Worm (Caenorhabditis elegans) whole organism, L3 larva: ENCODE measurements around the gene fbxa-154.

Experiments
- R02D3.7 ChIP-seq: fragments of 150-350 bp; optimal IDR thresholded peaks from 2 replicates; lab custom pipeline; 2014; ENCODE audit warnings: missing biosample characterization, missing genetic modification characterization
- egl-27 ChIP-seq: sonication (generic microtip); optimal IDR thresholded peaks from 4 replicates; lab custom pipeline; 2017; ENCODE audit warnings: missing biosample characterization, missing genetic modification reagents, missing genetic modification characterization
- mdl-1 ChIP-seq: fragments of 150-350 bp; optimal IDR thresholded peaks from 2 replicates; lab custom pipeline; 2014; ENCODE audit warnings: missing biosample characterization, missing genetic modification characterization
- sea-2 ChIP-seq: fragments of 150-350 bp; sonication (generic microtip); optimal IDR thresholded peaks from 4 replicates; lab custom pipeline; 2014; ENCODE audit warnings: missing biosample characterization, missing genetic modification reagents, missing genetic modification characterization

DNA sequence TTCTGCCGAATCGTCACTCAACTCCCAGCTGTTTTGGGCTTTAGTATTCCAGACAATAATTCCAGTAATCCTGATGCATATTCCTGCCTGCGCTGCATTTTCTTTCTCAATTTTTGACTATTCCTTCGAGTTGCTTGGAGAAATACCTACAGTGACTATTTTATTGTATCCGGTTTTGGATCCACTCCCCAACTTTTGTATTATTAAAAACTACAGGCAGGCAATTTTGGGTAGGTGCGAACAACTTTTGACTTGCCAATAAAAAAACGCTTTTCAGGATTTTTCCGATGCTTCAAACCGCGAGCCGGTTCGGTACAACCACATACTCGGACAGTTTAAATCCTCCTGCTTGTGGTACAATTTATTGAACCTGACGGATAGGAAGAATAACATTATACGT, 9.6 kb upstream of the fbxa-154 start:
- TF ChIP-seq egl-27 (tag; lab: Kevin White, UChicago) (no peak), sea-2 (GFP tag; lab: Kevin White, UChicago) (no peak), mdl-1 (tag; lab: Kevin White, UChicago) (no peak), R02D3.7 (tag; lab: Kevin White, UChicago) (no peak)
